Worm (Caenorhabditis elegans) whole organism, L2 larva: Measurements from ENCODE around the gene F43C11.4.

Experiments
- ceh-16 ChIP-seq: fragments of 150-350 bp; optimal IDR thresholded peaks from 2 replicates; lab custom pipeline; 2014; ENCODE audit warnings: missing biosample characterization, missing genetic modification characterization
- nhr-12 ChIP-seq: fragments of 150-350 bp; optimal IDR thresholded peaks from 2 replicates; lab custom pipeline; 2014; ENCODE audit warnings: missing biosample characterization, missing genetic modification characterization
- nhr-129 ChIP-seq: fragments of 150-350 bp; optimal IDR thresholded peaks from 2 replicates; lab custom pipeline; 2014; ENCODE audit warnings: missing biosample characterization, missing genetic modification characterization

DNA sequence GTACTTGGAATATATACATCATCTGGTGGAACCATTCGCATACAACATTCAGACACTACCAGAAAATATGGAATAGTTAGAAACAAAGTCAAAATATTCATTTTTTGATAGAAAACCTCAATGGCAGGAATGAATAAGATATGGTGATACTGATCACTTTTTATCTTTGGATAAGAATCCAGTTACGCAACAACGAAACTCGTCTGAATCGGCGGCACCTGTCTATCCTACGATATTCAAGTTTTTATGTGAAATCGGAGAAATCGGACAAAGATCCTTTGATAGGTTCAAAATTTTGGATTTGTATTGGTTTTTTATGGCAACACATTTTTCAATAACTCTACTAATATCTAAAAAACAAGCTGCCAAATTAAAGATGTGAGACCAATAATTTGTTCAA lies 52.1 kb downstream of the F43C11.4 start, which contains the start of gene F16G10.14:
- no peak for TF ChIP-seq ceh-16 (tag; lab: Kevin White, UChicago)
- TF ChIP-seq nhr-129 (tag; lab: Kevin White, UChicago) = no peak
- no peak for TF ChIP-seq nhr-12 (tag; lab: Kevin White, UChicago)
